Fruit fly (Drosophila melanogaster) whole organism, embryonic: Measurements from ENCODE around the gene CG15528.

ENCODE experiments used
- Adf1 ChIP-seq: fragments of 200-800 bp; sonication (Bioruptor generic); IDR thresholded peaks from 2 replicates; pipeline ENCODE4 v1.3.6; 2022; ENCODE audit warnings: missing biosample characterization, missing genetic modification characterization
- Bgb ChIP-seq: fragments of 200-800 bp; sonication (Bioruptor generic); IDR thresholded peaks from 2 replicates; pipeline ENCODE4 v1.3.6; 2022; ENCODE audit warnings: missing biosample characterization, missing genetic modification characterization; ENCODE audit not compliant: partially characterized antibody
- CG10462 ChIP-seq: fragments of 200-800 bp; sonication (Bioruptor generic); optimal IDR thresholded peaks from 2 replicates; lab custom pipeline; 2016; ENCODE audit warnings: missing biosample characterization, missing genetic modification characterization
- CG11504 ChIP-seq: fragments of 200-800 bp; sonication (Bioruptor generic); optimal IDR thresholded peaks from 3 replicates; lab custom pipeline; 2019; ENCODE audit warnings: missing biosample characterization, mild to moderate bottlenecking, missing genetic modification characterization, moderate library complexity
- CG11695 ChIP-seq: fragments of 200-800 bp; sonication (Bioruptor generic); IDR thresholded peaks from 3 replicates; pipeline ENCODE4 v1.3.6; 2022; ENCODE audit warnings: missing biosample characterization, missing genetic modification characterization
- CG11696 ChIP-seq: fragments of 200-800 bp; sonication (Bioruptor generic); IDR thresholded peaks from 2 replicates; pipeline ENCODE4 v1.3.6; 2022; ENCODE audit warnings: missing biosample characterization, missing genetic modification characterization
- CG18619 ChIP-seq: fragments of 200-800 bp; sonication (Bioruptor generic); optimal IDR thresholded peaks from 3 replicates; lab custom pipeline; 2017; ENCODE audit warnings: missing biosample characterization, mild to moderate bottlenecking, missing genetic modification characterization
- CG2678 ChIP-seq: fragments of 200-800 bp; sonication (Bioruptor generic); optimal IDR thresholded peaks from 3 replicates; lab custom pipeline; 2019; ENCODE audit warnings: missing biosample characterization, mild to moderate bottlenecking, missing genetic modification characterization, moderate library complexity
- CG4360 ChIP-seq: fragments of 200-800 bp; sonication (Bioruptor generic); IDR thresholded peaks from 2 replicates; pipeline ENCODE4 v1.3.6; 2022; ENCODE audit warnings: missing biosample characterization, missing genetic modification characterization
- CG4617 ChIP-seq: fragments of 200-800 bp; sonication (Bioruptor generic); optimal IDR thresholded peaks from 3 replicates; lab custom pipeline; 2016; ENCODE audit warnings: missing biosample characterization, missing genetic modification characterization, borderline replicate concordance
- CG5245 ChIP-seq: fragments of 200-800 bp; sonication (Bioruptor generic); optimal IDR thresholded peaks from 3 replicates; lab custom pipeline; 2016; ENCODE audit warnings: missing biosample characterization, missing genetic modification characterization
- CG7963 ChIP-seq: fragments of 200-800 bp; sonication (Bioruptor generic); IDR thresholded peaks from 3 replicates; pipeline ENCODE4 v1.3.6; 2022; ENCODE audit warnings: missing biosample characterization, missing genetic modification characterization; ENCODE audit not compliant: partially characterized antibody
- Gsc ChIP-seq: fragments of 200-800 bp; sonication (Bioruptor generic); IDR thresholded peaks from 2 replicates; pipeline ENCODE4 v1.3.6; 2022; ENCODE audit warnings: missing biosample characterization, missing genetic modification characterization
- H15 ChIP-seq: fragments of 200-800 bp; sonication (Bioruptor generic); IDR thresholded peaks from 3 replicates; pipeline ENCODE4 v1.3.6; 2022; ENCODE audit warnings: missing biosample characterization, missing genetic modification characterization
- HHEX ChIP-seq: fragments of 200-800 bp; sonication (Bioruptor generic); optimal IDR thresholded peaks from 3 replicates; lab custom pipeline; 2017; ENCODE audit warnings: missing biosample characterization, mild to moderate bottlenecking, missing genetic modification characterization, missing genetic modification reagents
- HLHmδ ChIP-seq: fragments of 200-800 bp; sonication (Bioruptor generic); optimal IDR thresholded peaks from 2 replicates; lab custom pipeline; 2018; ENCODE audit warnings: missing biosample characterization, mild to moderate bottlenecking, missing genetic modification characterization, moderate library complexity
- HmgD ChIP-seq: fragments of 200-800 bp; sonication (Bioruptor generic); optimal IDR thresholded peaks from 3 replicates; lab custom pipeline; 2016; ENCODE audit warnings: missing biosample characterization, missing genetic modification characterization
- Sox102F ChIP-seq: fragments of 200-800 bp; sonication (Bioruptor generic); optimal IDR thresholded peaks from 2 replicates; lab custom pipeline; 2018; ENCODE audit warnings: missing biosample characterization, mild to moderate bottlenecking, missing genetic modification characterization, moderate library complexity
- Sry-β ChIP-seq: fragments of 200-800 bp; sonication (Bioruptor generic); optimal IDR thresholded peaks from 2 replicates; lab custom pipeline; 2018; ENCODE audit warnings: missing biosample characterization, mild to moderate bottlenecking, missing genetic modification characterization, moderate library complexity
- Stat92E ChIP-seq, 3 experiments: fragments of >200 bp in 2 of 3; fragments of 200-800 bp in 1 of 3; sonication (Bioruptor generic) in 1 of 3; optimal IDR thresholded peaks; 2 replicates each; lab custom pipeline; 2017 to 2019; ENCODE audit warnings: missing biosample characterization in 3 of 3, missing genetic modification characterization in 3 of 3, mild to moderate bottlenecking in 1 of 3, moderate library complexity in 1 of 3
- TFAM ChIP-seq: fragments of 200-800 bp; sonication (Bioruptor generic); optimal IDR thresholded peaks from 2 replicates; lab custom pipeline; 2017; ENCODE audit warnings: missing biosample characterization, missing genetic modification characterization, inconsistent platforms
- Trl ChIP-seq, 3 experiments: fragments of >200 bp in 2 of 3; fragments of 200-800 bp in 1 of 3; sonication (Bioruptor generic) in 1 of 3; optimal IDR thresholded peaks; 2 replicates in 1 of 3; 3 replicates in 2 of 3; lab custom pipeline; 2016 to 2017; ENCODE audit warnings: missing biosample characterization in 1 of 3, missing genetic modification characterization in 1 of 3
- ab ChIP-seq: fragments of 200-800 bp; sonication (Bioruptor generic); optimal IDR thresholded peaks from 2 replicates; lab custom pipeline; 2016; ENCODE audit warnings: missing biosample characterization, missing genetic modification characterization
- abd-A ChIP-seq: fragments of 200-800 bp; sonication (Bioruptor generic); optimal IDR thresholded peaks from 3 replicates; lab custom pipeline; 2019; ENCODE audit warnings: missing biosample characterization, mild to moderate bottlenecking, missing genetic modification characterization, moderate library complexity
- ac ChIP-seq: fragments of 200-800 bp; sonication (Bioruptor generic); optimal IDR thresholded peaks from 3 replicates; lab custom pipeline; 2017; ENCODE audit warnings: missing biosample characterization, mild to moderate bottlenecking, missing genetic modification characterization
- bigmax ChIP-seq: fragments of 200-800 bp; sonication (Bioruptor generic); optimal IDR thresholded peaks from 2 replicates; lab custom pipeline; 2018; ENCODE audit warnings: missing biosample characterization, mild to moderate bottlenecking, missing genetic modification characterization
- cato ChIP-seq: fragments of 200-800 bp; sonication (Bioruptor generic); optimal IDR thresholded peaks from 2 replicates; lab custom pipeline; 2016; ENCODE audit warnings: missing biosample characterization, missing genetic modification characterization, borderline replicate concordance
- crol ChIP-seq: fragments of 200-800 bp; sonication (Bioruptor generic); IDR thresholded peaks from 2 replicates; pipeline ENCODE4 v1.3.6; 2022; ENCODE audit warnings: missing biosample characterization, missing genetic modification characterization
- crp ChIP-seq, 2 experiments: fragments of 200-800 bp; sonication (Bioruptor generic); optimal IDR thresholded peaks; 2 replicates in 1 of 2; 3 replicates in 1 of 2; lab custom pipeline; 2017; ENCODE audit warnings: missing biosample characterization in 2 of 2, missing genetic modification characterization in 2 of 2, mild to moderate bottlenecking in 1 of 2, moderate library complexity in 1 of 2
- danr ChIP-seq: fragments of 200-800 bp; sonication (Bioruptor generic); IDR thresholded peaks from 2 replicates; pipeline ENCODE4 v1.3.6; 2022; ENCODE audit warnings: missing biosample characterization, missing genetic modification characterization
- ftz-f1 ChIP-seq: fragments of 200-800 bp; sonication (Bioruptor generic); optimal IDR thresholded peaks from 2 replicates; lab custom pipeline; 2016; ENCODE audit warnings: missing biosample characterization, missing genetic modification characterization
- h ChIP-seq: fragments of >200 bp; optimal IDR thresholded peaks from 2 replicates; lab custom pipeline; 2017
- ken ChIP-seq: fragments of 200-800 bp; sonication (Bioruptor generic); IDR thresholded peaks from 3 replicates; pipeline ENCODE4 v1.3.6; 2022; ENCODE audit warnings: missing biosample characterization, missing genetic modification characterization
- mam ChIP-seq: fragments of 200-800 bp; sonication (Bioruptor generic); optimal IDR thresholded peaks from 3 replicates; lab custom pipeline; 2016; ENCODE audit warnings: missing biosample characterization, missing genetic modification characterization
- oc ChIP-seq: fragments of 200-800 bp; sonication (Bioruptor generic); optimal IDR thresholded peaks from 2 replicates; lab custom pipeline; 2018; ENCODE audit warnings: missing biosample characterization, mild to moderate bottlenecking, missing genetic modification characterization, moderate library complexity
- otp ChIP-seq: fragments of 200-800 bp; sonication (Bioruptor generic); IDR thresholded peaks from 3 replicates; pipeline ENCODE4, ENCODE4 v1.3.6; 2022; ENCODE audit warnings: missing biosample characterization, missing genetic modification characterization
- pan ChIP-seq, 4 experiments: fragments of >200 bp in 3 of 4; fragments of 200-800 bp in 1 of 4; sonication (Bioruptor generic) in 1 of 4; optimal IDR thresholded peaks in 3 of 4; IDR thresholded peaks in 1 of 4; 2 replicates each; pipeline versions ENCODE4 v1.3.6 to Lab custom; 2017 to 2022; ENCODE audit warnings: missing biosample characterization in 2 of 4, missing genetic modification characterization in 2 of 4, mixed read lengths in 1 of 4
- pzg ChIP-seq: fragments of 200-800 bp; sonication (Bioruptor generic); optimal IDR thresholded peaks from 3 replicates; lab custom pipeline; 2018; ENCODE audit warnings: missing biosample characterization, mild to moderate bottlenecking, missing genetic modification characterization, moderate library complexity
- ro ChIP-seq: fragments of 200-800 bp; sonication (Bioruptor generic); IDR thresholded peaks from 2 replicates; pipeline ENCODE4 v1.3.6; 2022; ENCODE audit warnings: missing biosample characterization, missing genetic modification characterization
- sc ChIP-seq, 3 experiments: fragments of >200 bp in 2 of 3; fragments of 200-800 bp in 1 of 3; sonication (Bioruptor generic) in 1 of 3; optimal IDR thresholded peaks; 2 replicates in 2 of 3; 3 replicates in 1 of 3; lab custom pipeline; 2017; ENCODE audit warnings: mild to moderate bottlenecking in 1 of 3, missing biosample characterization in 1 of 3, missing genetic modification characterization in 1 of 3, missing genetic modification reagents in 1 of 3
- slbo ChIP-seq: fragments of 200-800 bp; sonication (Bioruptor generic); IDR thresholded peaks from 2 replicates; pipeline ENCODE4 v1.3.6; 2022; ENCODE audit warnings: missing biosample characterization, missing genetic modification characterization
- sob ChIP-seq: fragments of 200-800 bp; sonication (Bioruptor generic); IDR thresholded peaks from 2 replicates; pipeline ENCODE4 v1.3.6; 2022; ENCODE audit warnings: missing biosample characterization, missing genetic modification characterization
- tap ChIP-seq: fragments of 200-800 bp; optimal IDR thresholded peaks from 3 replicates; lab custom pipeline; 2019; ENCODE audit warnings: missing biosample characterization, mild to moderate bottlenecking, missing genetic modification characterization, moderate library complexity
- tgo ChIP-seq: fragments of 200-800 bp; sonication (Bioruptor generic); IDR thresholded peaks from 3 replicates; pipeline ENCODE4 v1.3.6; 2022; ENCODE audit warnings: missing biosample characterization, missing genetic modification characterization
- trh ChIP-seq: fragments of 200-800 bp; sonication (Bioruptor generic); optimal IDR thresholded peaks from 2 replicates; lab custom pipeline; 2016; ENCODE audit warnings: missing biosample characterization, missing genetic modification characterization
- usp ChIP-seq: fragments of >200 bp; optimal IDR thresholded peaks from 2 replicates; lab custom pipeline; 2017; ENCODE audit warnings: missing biosample characterization, missing genetic modification characterization
- zfh2 ChIP-seq: fragments of 200-800 bp; sonication (Bioruptor generic); optimal IDR thresholded peaks from 2 replicates; lab custom pipeline; 2016; ENCODE audit warnings: missing biosample characterization, missing genetic modification characterization

CG15528 gene

dm6 chr3R:30043139-30043744, 8.7 kb downstream of the CG15528 start, which contains the start of gene Sry-delta (continued):
- no peak for TF ChIP-seq CG11504
- TF ChIP-seq tgo: peak; percentile 75
- peak; percentile 75 for TF ChIP-seq CG5245 (GFP tag; lab: Kevin White, UChicago)
- TF ChIP-seq H15 (GFP tag; lab: Robert Waterston, UW): peak; percentile 61; the same call in 1 of the 3 replicates
- peak; percentile 62 for TF ChIP-seq CG18619 (GFP tag; lab: Kevin White, UChicago)
- peak; percentile 44; the same call in 1 of the 2 replicates for TF ChIP-seq danr (GFP tag; lab: Robert Waterston, UW)
- no peak for TF ChIP-seq CG2678 (tag; lab: Kevin White, UChicago)
- no peak for TF ChIP-seq Sox102F
- TF ChIP-seq ac (GFP tag; lab: Kevin White, UChicago): peak; percentile 11
- TF ChIP-seq sob (GFP tag; lab: Robert Waterston, UW): peak; percentile 90
- peak; percentile 97 for TF ChIP-seq pzg (GFP tag; lab: Kevin White, UChicago)
- peak; percentile 67 for TF ChIP-seq CG10462 (GFP tag; lab: Kevin White, UChicago)
- peak; percentile 79 for TF ChIP-seq bigmax
- TF ChIP-seq CG11695 (GFP tag; lab: Robert Waterston, UW): peak; percentile 36; the same call in 1 of the 3 replicates
- TF ChIP-seq sc (optimal IDR thresholded peaks at IDR 0.05; lab: Kevin White, UChicago): no peak
- TF ChIP-seq sc (GFP tag; optimal IDR thresholded peaks at IDR 0.05; lab: Kevin White, UChicago): peak; percentile 19
- no peak for TF ChIP-seq CG4360 (GFP tag; lab: Robert Waterston, UW)
- no peak for TF ChIP-seq Gsc (GFP tag; lab: Robert Waterston, UW)
- no peak for TF ChIP-seq Trl (optimal IDR thresholded peaks at IDR 0.05; lab: Kevin White, UChicago)
- TF ChIP-seq Trl (GFP tag; optimal IDR thresholded peaks at IDR 0.05; lab: Kevin White, UChicago): peak; percentile 92
- TF ChIP-seq Sry-β (GFP tag; lab: Kevin White, UChicago): peak; percentile 83
- no peak for TF ChIP-seq CG7963 (GFP tag; lab: Robert Waterston, UW)
- peak; percentile 51 for TF ChIP-seq tap (tag; lab: Kevin White, UChicago)
- TF ChIP-seq HLHmδ (GFP tag; lab: Kevin White, UChicago): peak; percentile 18
- TF ChIP-seq slbo (GFP tag; lab: Robert Waterston, UW): peak; percentile 94
- TF ChIP-seq crp (GFP tag; optimal IDR thresholded peaks at IDR 0.05; lab: Kevin White, UChicago): peak in 1 of 2 experiments; percentile 36
- no peak for TF ChIP-seq h (lab: Kevin White, UChicago)
- no peak for TF ChIP-seq crol
- TF ChIP-seq ab (GFP tag; lab: Kevin White, UChicago): peak; percentile 45
- peak; percentile 75 for TF ChIP-seq trh (GFP tag; lab: Kevin White, UChicago)
- peak; percentile 79 for TF ChIP-seq ftz-f1 (GFP tag; lab: Kevin White, UChicago)
- no peak for TF ChIP-seq CG11696 (GFP tag; lab: Robert Waterston, UW)
- no peak for TF ChIP-seq abd-A (tag; lab: Kevin White, UChicago)
- peak; percentile 80 for TF ChIP-seq otp (GFP tag; lab: Robert Waterston, UW)
- peak; percentile 55; the same call in 1 of the 2 replicates for TF ChIP-seq Adf1 (GFP tag; lab: Robert Waterston, UW)
- no peak for TF ChIP-seq oc (tag; lab: Kevin White, UChicago)
- no peak for TF ChIP-seq Stat92E (GFP tag; optimal IDR thresholded peaks at IDR 0.05; lab: Kevin White, UChicago)
- TF ChIP-seq HHEX (GFP tag; lab: Kevin White, UChicago): peak; percentile 73
- peak; percentile 96 for TF ChIP-seq HmgD (GFP tag; lab: Kevin White, UChicago)
- TF ChIP-seq usp (GFP tag; lab: Kevin White, UChicago): no peak
- TF ChIP-seq mam (GFP tag; lab: Kevin White, UChicago): peak; percentile 94
- peak; percentile 28 for TF ChIP-seq cato (GFP tag; lab: Kevin White, UChicago)
- peak; percentile 13 for TF ChIP-seq TFAM (GFP tag; lab: Kevin White, UChicago)
- TF ChIP-seq pan (optimal IDR thresholded peaks at IDR 0.05; lab: Kevin White, UChicago): no peak
- peak in 1 of 2 experiments; percentile 78 for TF ChIP-seq pan (GFP tag; optimal IDR thresholded peaks at IDR 0.05 in 1 of 2, IDR thresholded peaks at IDR 0.05 in 1 of 2)
- peak; percentile 88 for TF ChIP-seq ken (GFP tag; lab: Robert Waterston, UW)
- peak; percentile 95 for TF ChIP-seq zfh2 (GFP tag; lab: Kevin White, UChicago)
- TF ChIP-seq Bgb (GFP tag; lab: Robert Waterston, UW): peak; percentile 80
- TF ChIP-seq ro: no peak
- peak; percentile 98 for TF ChIP-seq CG4617 (GFP tag; lab: Kevin White, UChicago)
